Worm (Caenorhabditis elegans) whole organism, L2 larva: ENCODE results near the gene F01G12.18.

Experiments used
- R02D3.7 ChIP-seq: fragments of 150-350 bp; optimal IDR thresholded peaks from 2 replicates; lab custom pipeline; 2014; ENCODE audit warnings: missing biosample characterization, missing genetic modification characterization
- Y55F3AM.14 ChIP-seq: fragments of 200-800 bp; sonication (Bioruptor generic); optimal IDR thresholded peaks from 2 replicates; lab custom pipeline; 2018; ENCODE audit warnings: mild to moderate bottlenecking, missing genetic modification characterization, missing compliant biosample characterization
- ama-1 ChIP-seq: fragments of 150-350 bp; optimal IDR thresholded peaks from 2 replicates; lab custom pipeline; 2018; ENCODE audit warnings: inconsistent platforms
- egl-27 ChIP-seq: sonication (generic microtip); optimal IDR thresholded peaks from 3 replicates; lab custom pipeline; 2017; ENCODE audit warnings: missing biosample characterization, missing genetic modification reagents, missing genetic modification characterization
- elt-1 ChIP-seq: fragments of 150-350 bp; optimal IDR thresholded peaks from 2 replicates; lab custom pipeline; 2014; ENCODE audit warnings: missing biosample characterization, missing genetic modification characterization
- lin-39 ChIP-seq: fragments of 150-350 bp; optimal IDR thresholded peaks from 2 replicates; lab custom pipeline; 2014; ENCODE audit warnings: missing biosample characterization, missing genetic modification reagents, missing genetic modification characterization
- nhr-11 ChIP-seq: fragments of 150-350 bp; optimal IDR thresholded peaks from 2 replicates; lab custom pipeline; 2014; ENCODE audit warnings: missing biosample characterization, missing genetic modification characterization
- nhr-12 ChIP-seq: fragments of 150-350 bp; optimal IDR thresholded peaks from 2 replicates; lab custom pipeline; 2014; ENCODE audit warnings: missing biosample characterization, missing genetic modification characterization
- nhr-77 ChIP-seq: fragments of 150-350 bp; optimal IDR thresholded peaks from 2 replicates; lab custom pipeline; 2014; ENCODE audit warnings: missing biosample characterization, missing genetic modification characterization
- sma-9 ChIP-seq, 2 experiments: fragments of 150-350 bp in 1 of 2; sonication (generic microtip) in 1 of 2; optimal IDR thresholded peaks; 2 replicates each; lab custom pipeline; 2014 to 2016; ENCODE audit warnings: missing genetic modification characterization in 2 of 2, mild to moderate bottlenecking in 1 of 2, missing biosample characterization in 1 of 2, missing compliant biosample characterization in 1 of 2, missing genetic modification reagents in 1 of 2, moderate library complexity in 1 of 2
- snpc-4 ChIP-seq: fragments of 150-350 bp; optimal IDR thresholded peaks from 2 replicates; lab custom pipeline; 2014; ENCODE audit warnings: missing biosample characterization, missing genetic modification characterization
- unc-55 ChIP-seq: fragments of 150-350 bp; sonication (generic microtip); optimal IDR thresholded peaks from 3 replicates; lab custom pipeline; 2014; ENCODE audit warnings: missing biosample characterization, missing genetic modification reagents, missing genetic modification characterization
- ztf-11 ChIP-seq: sonication (generic microtip); optimal IDR thresholded peaks from 2 replicates; lab custom pipeline; 2017; ENCODE audit warnings: missing biosample characterization, missing genetic modification characterization

DNA sequence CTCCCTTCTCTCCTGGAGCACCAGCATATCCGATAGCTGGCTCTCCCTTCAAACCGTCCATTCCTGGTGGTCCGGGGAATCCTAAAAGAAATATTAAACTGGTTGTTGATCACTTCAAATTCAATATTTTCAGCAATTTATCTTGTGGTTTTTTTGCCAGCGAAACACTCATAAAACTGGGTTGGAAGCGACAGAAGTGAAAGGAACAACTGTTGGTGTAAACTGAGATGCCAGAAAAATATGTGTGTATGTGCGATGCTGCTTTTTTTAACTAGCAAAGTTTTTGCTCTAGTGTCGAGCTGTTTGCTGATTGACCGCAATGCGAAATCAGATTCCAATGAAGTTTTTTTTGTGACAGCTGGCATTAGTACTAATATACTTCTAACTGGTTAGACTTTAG, 11.1 kb downstream of the F01G12.18 start:
- TF ChIP-seq R02D3.7 (no peak), snpc-4 (tag; lab: Kevin White, UChicago) (no peak), ama-1 (lab: Kevin White, UChicago) (no peak), nhr-12 (tag; lab: Kevin White, UChicago) (no peak), nhr-77 (tag; lab: Kevin White, UChicago) (no peak), egl-27 (tag; lab: Kevin White, UChicago) (no peak), lin-39 (no peak), Y55F3AM.14 (GFP tag; lab: Kevin White, UChicago) (no peak), ztf-11 (tag; lab: Kevin White, UChicago) (no peak), unc-55 (GFP tag; lab: Kevin White, UChicago) (no peak), nhr-11 (tag; lab: Kevin White, UChicago) (no peak), elt-1 (tag; lab: Kevin White, UChicago) (no peak), sma-9 (GFP tag; optimal IDR thresholded peaks at IDR 0.05; lab: Kevin White, UChicago) (no peak), sma-9 (tag; optimal IDR thresholded peaks at IDR 0.05; lab: Kevin White, UChicago) (no peak)
